Fruit fly (Drosophila melanogaster): Measurements from ENCODE around the gene Non2.
A peak's percentile ranks its signal among the peaks of the same experiment; 100 is the strongest.

Gene Non2

DNA sequence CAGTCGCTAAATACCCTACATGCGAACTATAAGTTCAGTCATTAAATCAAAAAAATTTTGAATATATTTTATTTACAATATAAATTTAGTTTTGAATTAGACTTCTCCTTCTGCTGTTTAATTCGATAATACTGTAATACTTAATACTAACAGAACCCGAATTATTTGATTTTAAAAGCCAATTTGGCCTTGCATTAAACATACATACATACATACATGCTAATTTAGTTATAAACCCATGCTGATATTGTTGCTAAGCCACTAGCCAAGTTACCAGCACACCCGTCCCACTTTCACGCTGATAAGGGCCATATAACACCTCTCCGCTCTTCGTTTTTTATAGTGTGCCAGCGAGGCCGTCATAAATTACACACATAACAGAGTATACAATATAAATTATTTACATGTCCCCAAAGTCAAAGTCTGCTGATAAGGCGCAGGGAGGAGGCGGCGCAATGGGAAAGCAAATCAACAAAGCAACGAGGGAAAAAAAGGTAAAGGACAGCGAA is 32.4 kb downstream of the Non2 start:
- TF ChIP-seq dmrt93B (GFP tag; optimal IDR thresholded peaks at IDR 0.05), result peak; percentile 29
- TF ChIP-seq CG9705 (GFP tag; optimal IDR thresholded peaks at IDR 0.05), result peak; percentile 1
- TF ChIP-seq rgr (GFP tag; optimal IDR thresholded peaks at IDR 0.05), result no peak
- TF ChIP-seq Dfd (GFP tag; optimal IDR thresholded peaks at IDR 0.05), result no peak
- TF ChIP-seq CG32264 (GFP tag; optimal IDR thresholded peaks at IDR 0.05), result no peak
- no peak for TF ChIP-seq GATAd (GFP tag; optimal IDR thresholded peaks at IDR 0.05)
- TF ChIP-seq sv (GFP tag; optimal IDR thresholded peaks at IDR 0.05), result no peak
- no peak for TF ChIP-seq CrebA (GFP tag; optimal IDR thresholded peaks at IDR 0.05; ENCODE audit: borderline replicate concordance)
- no peak for TF ChIP-seq tai (GFP tag; optimal IDR thresholded peaks at IDR 0.05)
- no peak for TF ChIP-seq dsf (GFP tag; optimal IDR thresholded peaks at IDR 0.05; ENCODE audit: borderline replicate concordance)
- no peak for TF ChIP-seq Mio (GFP tag; optimal IDR thresholded peaks at IDR 0.05)
- TF ChIP-seq woc (GFP tag; optimal IDR thresholded peaks at IDR 0.05), result no peak
- TF ChIP-seq brk (GFP tag; optimal IDR thresholded peaks at IDR 0.05), result no peak
- peak; percentile 39 for TF ChIP-seq HLH106 (tag; optimal IDR thresholded peaks at IDR 0.05)
- no peak for TF ChIP-seq sage (GFP tag; optimal IDR thresholded peaks at IDR 0.05)
- TF ChIP-seq pan (optimal IDR thresholded peaks at IDR 0.05), result no peak
- peak in 1 of 2 experiments; percentile 27 for TF ChIP-seq foxo (GFP tag; optimal IDR thresholded peaks at IDR 0.05)
- no peak for TF ChIP-seq ey (GFP tag; optimal IDR thresholded peaks at IDR 0.05)
- no peak for TF ChIP-seq Myc (optimal IDR thresholded peaks at IDR 0.05)
- TF ChIP-seq usp (GFP tag; optimal IDR thresholded peaks at IDR 0.05), result no peak
- TF ChIP-seq Sp1 (GFP tag; optimal IDR thresholded peaks at IDR 0.05), result peak; percentile 36
- no peak for TF ChIP-seq Rel (GFP tag; optimal IDR thresholded peaks at IDR 0.05)
- peak; percentile 15 for TF ChIP-seq Rel (tag; optimal IDR thresholded peaks at IDR 0.05)
- TF ChIP-seq fru (GFP tag; optimal IDR thresholded peaks at IDR 0.05), result peak; percentile 44
- TF ChIP-seq br (GFP tag; optimal IDR thresholded peaks at IDR 0.05), result peak; percentile 28
- TF ChIP-seq OdsH (GFP tag; optimal IDR thresholded peaks at IDR 0.05), result peak; percentile 39
- TF ChIP-seq Hnf4 (GFP tag; optimal IDR thresholded peaks at IDR 0.05), result peak; percentile 76
- TF ChIP-seq dl (GFP tag; optimal IDR thresholded peaks at IDR 0.05; ENCODE audit: insufficient read depth in 1 of 2, partially characterized antibody in 2 of 2), result no peak
- no peak for TF ChIP-seq Hr83 (GFP tag; optimal IDR thresholded peaks at IDR 0.05; ENCODE audit: poor library complexity, severe bottlenecking)
- no peak for TF ChIP-seq lola (GFP tag; optimal IDR thresholded peaks at IDR 0.05)
- peak; percentile 29 for TF ChIP-seq psq (GFP tag; optimal IDR thresholded peaks at IDR 0.05)
- no peak for TF ChIP-seq jim (GFP tag; optimal IDR thresholded peaks at IDR 0.05)
- no peak for TF ChIP-seq Hr78 (GFP tag; optimal IDR thresholded peaks at IDR 0.05)
- TF ChIP-seq h (GFP tag; optimal IDR thresholded peaks at IDR 0.05), result peak; percentile 48
- TF ChIP-seq Jra (GFP tag; optimal IDR thresholded peaks at IDR 0.05), result no peak
- TF ChIP-seq Dif (GFP tag; optimal IDR thresholded peaks at IDR 0.05; ENCODE audit: partially characterized antibody), result no peak
- TF ChIP-seq Abd-B (GFP tag; optimal IDR thresholded peaks at IDR 0.05), result no peak
- TF ChIP-seq Vsx2 (GFP tag; optimal IDR thresholded peaks at IDR 0.05; ENCODE audit: partially characterized antibody), result no peak
- TF ChIP-seq N (GFP tag; optimal IDR thresholded peaks at IDR 0.05), result no peak

DNA sequence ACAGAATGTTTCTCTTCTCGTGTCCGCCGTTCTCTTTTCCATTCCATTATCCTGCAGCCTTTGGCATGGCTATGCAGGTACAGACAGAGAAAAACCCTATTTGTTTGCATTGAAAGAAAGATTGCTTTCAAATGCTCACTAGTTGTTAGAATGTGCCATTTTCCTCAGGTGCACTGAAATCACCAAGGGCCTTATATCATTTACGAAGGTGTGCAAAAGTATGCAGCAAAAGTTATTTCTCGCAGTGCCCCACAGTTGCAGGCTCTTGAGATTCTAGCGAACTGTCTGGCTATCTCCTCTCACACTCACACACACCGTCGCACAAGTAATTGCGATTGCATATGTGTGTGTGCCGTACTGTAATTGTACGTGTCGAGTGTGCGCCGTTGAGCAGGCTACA is 33.5 kb downstream of the Non2 start:
- TF ChIP-seq N (GFP tag; optimal IDR thresholded peaks at IDR 0.05) (no peak), Hr78 (GFP tag; optimal IDR thresholded peaks at IDR 0.05) (no peak), fru (GFP tag; optimal IDR thresholded peaks at IDR 0.05) (peak; percentile 36), lola (GFP tag; optimal IDR thresholded peaks at IDR 0.05) (no peak), foxo (GFP tag; optimal IDR thresholded peaks at IDR 0.05) (peak in 1 of 2 experiments; percentile 51), psq (GFP tag; optimal IDR thresholded peaks at IDR 0.05) (peak; percentile 4), OdsH (GFP tag; optimal IDR thresholded peaks at IDR 0.05) (peak; percentile 9), br (GFP tag; optimal IDR thresholded peaks at IDR 0.05) (peak; percentile 38), ey (GFP tag; optimal IDR thresholded peaks at IDR 0.05) (peak; percentile 32), HLH106 (tag; optimal IDR thresholded peaks at IDR 0.05) (peak; percentile 4), Rel (GFP tag; optimal IDR thresholded peaks at IDR 0.05) (no peak), Rel (tag; optimal IDR thresholded peaks at IDR 0.05) (no peak), h (GFP tag; optimal IDR thresholded peaks at IDR 0.05) (peak; percentile 36), sv (GFP tag; optimal IDR thresholded peaks at IDR 0.05) (no peak), rgr (GFP tag; optimal IDR thresholded peaks at IDR 0.05) (peak; percentile 30), Vsx2 (GFP tag; optimal IDR thresholded peaks at IDR 0.05; ENCODE audit: partially characterized antibody) (no peak), Hnf4 (GFP tag; optimal IDR thresholded peaks at IDR 0.05) (peak; percentile 18), Dif (GFP tag; optimal IDR thresholded peaks at IDR 0.05; ENCODE audit: partially characterized antibody) (no peak)
